Worm (Caenorhabditis elegans): ENCODE data around the gene Y57G11B.5.

ce11 chrIV:14610942-14611724 lies 36.5 kb downstream of the Y57G11B.5 start:
- TF ChIP-seq W03F9.2 (tag; optimal IDR thresholded peaks at IDR 0.05) = no peak
- TF ChIP-seq him-1 (tag; optimal IDR thresholded peaks at IDR 0.05) = no peak
- TF ChIP-seq dao-5 (tag; optimal IDR thresholded peaks at IDR 0.05) = peak; percentile 5

Measured in whole organism, L4/young adult.